Fruit fly (Drosophila melanogaster) whole organism, embryonic: ENCODE measurements around the gene CG9903.

Experiments
- Adf1 ChIP-seq: fragments of 200-800 bp; sonication (Bioruptor generic); IDR thresholded peaks from 2 replicates; pipeline ENCODE4 v1.3.6; 2022; ENCODE audit warnings: missing biosample characterization, missing genetic modification characterization
- CG10267 ChIP-seq: fragments of 200-800 bp; sonication (Bioruptor generic); optimal IDR thresholded peaks from 2 replicates; lab custom pipeline; 2018; ENCODE audit warnings: missing biosample characterization, mild to moderate bottlenecking, missing genetic modification characterization, moderate library complexity
- CG10462 ChIP-seq: fragments of 200-800 bp; sonication (Bioruptor generic); optimal IDR thresholded peaks from 2 replicates; lab custom pipeline; 2016; ENCODE audit warnings: missing biosample characterization, missing genetic modification characterization
- CG12071 ChIP-seq: fragments of 200-800 bp; sonication (Bioruptor generic); optimal IDR thresholded peaks from 3 replicates; lab custom pipeline; 2018; ENCODE audit warnings: missing biosample characterization, mild to moderate bottlenecking, missing genetic modification characterization
- CG13424 ChIP-seq: fragments of 200-800 bp; sonication (Bioruptor generic); optimal IDR thresholded peaks from 2 replicates; lab custom pipeline; 2019; ENCODE audit warnings: missing biosample characterization, mild to moderate bottlenecking, missing genetic modification characterization, moderate library complexity
- CG13624 ChIP-seq: fragments of 200-800 bp; sonication (Bioruptor generic); optimal IDR thresholded peaks from 2 replicates; lab custom pipeline; 2016; ENCODE audit warnings: missing biosample characterization, missing genetic modification characterization
- CG13775 ChIP-seq: fragments of 200-800 bp; sonication (Bioruptor generic); optimal IDR thresholded peaks from 3 replicates; lab custom pipeline; 2017; ENCODE audit warnings: missing biosample characterization, mild to moderate bottlenecking, missing genetic modification characterization
- CG14710 ChIP-seq: fragments of 200-800 bp; sonication (Bioruptor generic); optimal IDR thresholded peaks from 3 replicates; lab custom pipeline; 2019; ENCODE audit warnings: missing biosample characterization, mild to moderate bottlenecking, missing genetic modification characterization, moderate library complexity
- CG15601 ChIP-seq: fragments of 200-800 bp; sonication (Bioruptor generic); optimal IDR thresholded peaks from 3 replicates; lab custom pipeline; 2019; ENCODE audit warnings: missing biosample characterization, mild to moderate bottlenecking, missing genetic modification characterization, moderate library complexity
- CG16863 ChIP-seq: fragments of 200-800 bp; sonication (Bioruptor generic); optimal IDR thresholded peaks from 3 replicates; lab custom pipeline; 2016; ENCODE audit warnings: missing biosample characterization, missing genetic modification characterization
- CG2116 ChIP-seq: fragments of 200-800 bp; sonication (Bioruptor generic); optimal IDR thresholded peaks from 3 replicates; lab custom pipeline; 2018; ENCODE audit warnings: missing biosample characterization, mild to moderate bottlenecking, missing genetic modification characterization
- CG2678 ChIP-seq: fragments of 200-800 bp; sonication (Bioruptor generic); optimal IDR thresholded peaks from 3 replicates; lab custom pipeline; 2019; ENCODE audit warnings: missing biosample characterization, mild to moderate bottlenecking, missing genetic modification characterization, moderate library complexity
- CG31365 ChIP-seq: fragments of 200-800 bp; sonication (Bioruptor generic); optimal IDR thresholded peaks from 2 replicates; lab custom pipeline; 2018; ENCODE audit warnings: missing biosample characterization, mild to moderate bottlenecking, missing genetic modification characterization
- CG3163 ChIP-seq: fragments of 200-800 bp; sonication (Bioruptor generic); optimal IDR thresholded peaks from 3 replicates; lab custom pipeline; 2016; ENCODE audit warnings: missing biosample characterization, missing genetic modification characterization
- CG34422 ChIP-seq: fragments of 200-800 bp; sonication (Bioruptor generic); IDR thresholded peaks from 3 replicates; pipeline ENCODE4 v1.3.6; 2022; ENCODE audit warnings: missing biosample characterization, missing genetic modification characterization
- CG8290 ChIP-seq, 3 experiments: fragments of 200-800 bp; sonication (Bioruptor generic); optimal IDR thresholded peaks; 2 replicates each; lab custom pipeline; 2016 to 2019; ENCODE audit warnings: missing biosample characterization in 3 of 3, missing genetic modification characterization in 3 of 3, mild to moderate bottlenecking in 2 of 3, moderate library complexity in 1 of 3
- CG9609 ChIP-seq: fragments of 200-800 bp; sonication (Bioruptor generic); optimal IDR thresholded peaks from 3 replicates; lab custom pipeline; 2016; ENCODE audit warnings: missing biosample characterization, missing genetic modification characterization
- Chrac-16 ChIP-seq: fragments of 200-800 bp; sonication (Bioruptor generic); optimal IDR thresholded peaks from 3 replicates; lab custom pipeline; 2016; ENCODE audit warnings: missing biosample characterization, missing genetic modification characterization
- D19A ChIP-seq: fragments of 200-800 bp; optimal IDR thresholded peaks from 3 replicates; lab custom pipeline; 2019; ENCODE audit warnings: missing biosample characterization, mild to moderate bottlenecking, missing genetic modification characterization, moderate library complexity
- Dip2 ChIP-seq: fragments of 200-800 bp; sonication (Bioruptor generic); IDR thresholded peaks from 2 replicates; pipeline ENCODE4 v1.3.6; 2022; ENCODE audit warnings: missing biosample characterization, missing genetic modification characterization
- HLH54F ChIP-seq: fragments of 200-800 bp; sonication (Bioruptor generic); optimal IDR thresholded peaks from 3 replicates; lab custom pipeline; 2016; ENCODE audit warnings: missing biosample characterization, missing genetic modification characterization
- Hr78 ChIP-seq, 2 experiments: fragments of 200-800 bp in 1 of 2; fragments of >200 bp in 1 of 2; sonication (Bioruptor generic) in 1 of 2; optimal IDR thresholded peaks; 2 replicates each; lab custom pipeline; 2017 to 2019; ENCODE audit warnings: missing biosample characterization in 2 of 2, missing genetic modification characterization in 2 of 2, mild to moderate bottlenecking in 1 of 2, moderate library complexity in 1 of 2
- Lim3 ChIP-seq: fragments of 200-800 bp; sonication (Bioruptor generic); IDR thresholded peaks from 2 replicates; pipeline ENCODE4 v1.3.6; 2022; ENCODE audit warnings: missing biosample characterization, missing genetic modification characterization
- Mad ChIP-seq: fragments of 200-800 bp; sonication (Bioruptor generic); optimal IDR thresholded peaks from 2 replicates; lab custom pipeline; 2016; ENCODE audit warnings: missing biosample characterization, missing genetic modification characterization
- Myb ChIP-seq: fragments of 200-800 bp; sonication (Bioruptor generic); optimal IDR thresholded peaks from 2 replicates; lab custom pipeline; 2016; ENCODE audit warnings: missing biosample characterization, missing genetic modification characterization
- Scr ChIP-seq: fragments of 200-800 bp; sonication (Bioruptor generic); IDR thresholded peaks from 2 replicates; pipeline ENCODE4 v1.3.6; 2022; ENCODE audit warnings: missing biosample characterization, missing genetic modification characterization; ENCODE audit not compliant: partially characterized antibody
- abd-A ChIP-seq: fragments of 200-800 bp; sonication (Bioruptor generic); optimal IDR thresholded peaks from 3 replicates; lab custom pipeline; 2019; ENCODE audit warnings: missing biosample characterization, mild to moderate bottlenecking, missing genetic modification characterization, moderate library complexity
- br ChIP-seq: fragments of >200 bp; optimal IDR thresholded peaks from 2 replicates; lab custom pipeline; 2017
- chm ChIP-seq: fragments of 200-800 bp; sonication (Bioruptor generic); IDR thresholded peaks from 2 replicates; pipeline ENCODE4 v1.3.6; 2022; ENCODE audit warnings: missing biosample characterization, missing genetic modification characterization
- cwo ChIP-seq: fragments of 200-800 bp; sonication (Bioruptor generic); optimal IDR thresholded peaks from 3 replicates; lab custom pipeline; 2017; ENCODE audit warnings: missing biosample characterization, missing genetic modification characterization, mild to moderate bottlenecking, moderate library complexity, missing genetic modification reagents
- da ChIP-seq: fragments of 200-800 bp; sonication (Bioruptor generic); optimal IDR thresholded peaks from 2 replicates; lab custom pipeline; 2016; ENCODE audit warnings: missing biosample characterization, missing genetic modification characterization
- fd96Cb ChIP-seq: fragments of 200-800 bp; sonication (Bioruptor generic); optimal IDR thresholded peaks from 2 replicates; lab custom pipeline; 2018; ENCODE audit warnings: missing biosample characterization, mild to moderate bottlenecking, missing genetic modification characterization, moderate library complexity
- gfzf ChIP-seq: fragments of 200-800 bp; sonication (Bioruptor generic); optimal IDR thresholded peaks from 2 replicates; lab custom pipeline; 2016; ENCODE audit warnings: missing biosample characterization, mild to moderate bottlenecking, missing genetic modification characterization, moderate library complexity
- gsb-n ChIP-seq: fragments of 200-800 bp; sonication (Bioruptor generic); optimal IDR thresholded peaks from 3 replicates; lab custom pipeline; 2018; ENCODE audit warnings: missing biosample characterization, mild to moderate bottlenecking, missing genetic modification characterization
- h ChIP-seq: fragments of >200 bp; optimal IDR thresholded peaks from 2 replicates; lab custom pipeline; 2017
- jumu ChIP-seq: fragments of 200-800 bp; sonication (Bioruptor generic); optimal IDR thresholded peaks from 3 replicates; lab custom pipeline; 2016; ENCODE audit warnings: missing biosample characterization, missing genetic modification characterization
- lab ChIP-seq: fragments of 200-800 bp; sonication (Bioruptor generic); optimal IDR thresholded peaks from 3 replicates; lab custom pipeline; 2017; ENCODE audit warnings: missing biosample characterization, missing genetic modification characterization, mild to moderate bottlenecking, moderate library complexity, missing genetic modification reagents
- lilli ChIP-seq: fragments of 200-800 bp; sonication (Bioruptor generic); optimal IDR thresholded peaks from 3 replicates; lab custom pipeline; 2016; ENCODE audit warnings: missing biosample characterization, missing genetic modification characterization
- mld ChIP-seq: fragments of 200-800 bp; sonication (Bioruptor generic); IDR thresholded peaks from 3 replicates; pipeline ENCODE4 v1.3.6; 2022; ENCODE audit warnings: missing biosample characterization, missing genetic modification characterization; ENCODE audit not compliant: partially characterized antibody
- org-1 ChIP-seq: fragments of 200-800 bp; sonication (Bioruptor generic); optimal IDR thresholded peaks from 2 replicates; lab custom pipeline; 2017; ENCODE audit warnings: missing biosample characterization, missing genetic modification characterization
- ro ChIP-seq: fragments of 200-800 bp; sonication (Bioruptor generic); IDR thresholded peaks from 2 replicates; pipeline ENCODE4 v1.3.6; 2022; ENCODE audit warnings: missing biosample characterization, missing genetic modification characterization
- schlank ChIP-seq: fragments of 200-800 bp; sonication (Bioruptor generic); optimal IDR thresholded peaks from 2 replicates; lab custom pipeline; 2018; ENCODE audit warnings: missing biosample characterization, mild to moderate bottlenecking, missing genetic modification characterization
- shn ChIP-seq: fragments of 200-800 bp; sonication (Bioruptor generic); optimal IDR thresholded peaks from 3 replicates; lab custom pipeline; 2016; ENCODE audit warnings: missing biosample characterization, missing genetic modification characterization
- sna ChIP-seq: fragments of 200-800 bp; sonication (Bioruptor generic); IDR thresholded peaks from 2 replicates; pipeline ENCODE4 v1.3.6; 2022; ENCODE audit warnings: missing biosample characterization, missing genetic modification characterization; ENCODE audit not compliant: partially characterized antibody
- so ChIP-seq: fragments of 200-800 bp; sonication (Bioruptor generic); IDR thresholded peaks from 3 replicates; pipeline ENCODE4 v1.3.6; 2022; ENCODE audit warnings: missing biosample characterization, missing genetic modification characterization
- tio ChIP-seq: fragments of 200-800 bp; sonication (Bioruptor generic); optimal IDR thresholded peaks from 2 replicates; lab custom pipeline; 2017; ENCODE audit warnings: missing biosample characterization, missing genetic modification characterization, inconsistent platforms
- trem ChIP-seq: fragments of 200-800 bp; optimal IDR thresholded peaks from 3 replicates; lab custom pipeline; 2019; ENCODE audit warnings: missing biosample characterization, mild to moderate bottlenecking, missing genetic modification characterization, moderate library complexity
- unpg ChIP-seq: fragments of 200-800 bp; sonication (Bioruptor generic); optimal IDR thresholded peaks from 3 replicates; lab custom pipeline; 2018; ENCODE audit warnings: missing biosample characterization, mild to moderate bottlenecking, missing genetic modification characterization, moderate library complexity
- usp ChIP-seq: fragments of >200 bp; optimal IDR thresholded peaks from 2 replicates; lab custom pipeline; 2017; ENCODE audit warnings: missing biosample characterization, missing genetic modification characterization
- wek ChIP-seq: fragments of 200-800 bp; sonication (Bioruptor generic); optimal IDR thresholded peaks from 3 replicates; lab custom pipeline; 2018; ENCODE audit warnings: missing biosample characterization, mild to moderate bottlenecking, missing genetic modification characterization, moderate library complexity
- zfh2 ChIP-seq: fragments of 200-800 bp; sonication (Bioruptor generic); optimal IDR thresholded peaks from 2 replicates; lab custom pipeline; 2016; ENCODE audit warnings: missing biosample characterization, missing genetic modification characterization

Gene CG9903

dm6 chrX:16547390-16547789 is 6.7 kb upstream of the CG9903 start, which contains the start of gene CG9902 (continued):
- TF ChIP-seq CG16863 (GFP tag; lab: Kevin White, UChicago) (no peak), Adf1 (GFP tag; lab: Robert Waterston, UW) (no peak; the same call in 1 of the 2 replicates), lilli (GFP tag; lab: Kevin White, UChicago) (no peak), abd-A (no peak), CG13424 (no peak), CG8290 (GFP tag; optimal IDR thresholded peaks at IDR 0.05; lab: Kevin White, UChicago) (peak; percentile 47), CG8290 (tag; optimal IDR thresholded peaks at IDR 0.05; lab: Kevin White, UChicago) (peak in 1 of 2 experiments; percentile 80), shn (GFP tag; lab: Kevin White, UChicago) (no peak), ro (GFP tag; lab: Robert Waterston, UW) (no peak), CG13775 (GFP tag; lab: Kevin White, UChicago) (no peak), CG14710 (tag; lab: Kevin White, UChicago) (peak; percentile 75), so (GFP tag; lab: Robert Waterston, UW) (no peak), CG15601 (tag; lab: Kevin White, UChicago) (peak; percentile 44), CG12071 (GFP tag; lab: Kevin White, UChicago) (no peak), br (lab: Kevin White, UChicago) (no peak), lab (no peak), wek (no peak), schlank (tag; lab: Kevin White, UChicago) (no peak), HLH54F (GFP tag; lab: Kevin White, UChicago) (no peak), tio (GFP tag; lab: Kevin White, UChicago) (no peak), Chrac-16 (GFP tag; lab: Kevin White, UChicago) (no peak), CG13624 (GFP tag; lab: Kevin White, UChicago) (peak; percentile 24), CG10462 (GFP tag; lab: Kevin White, UChicago) (no peak), D19A (tag; lab: Kevin White, UChicago) (peak; percentile 38), Scr (GFP tag; lab: Robert Waterston, UW) (peak; percentile 71), trem (tag; lab: Kevin White, UChicago) (peak; percentile 75), da (GFP tag; lab: Kevin White, UChicago) (no peak), org-1 (GFP tag; lab: Kevin White, UChicago) (no peak), Lim3 (GFP tag; lab: Robert Waterston, UW) (no peak), sna (GFP tag; lab: Robert Waterston, UW) (peak; percentile 58; the same call in 1 of the 2 replicates), zfh2 (GFP tag; lab: Kevin White, UChicago) (no peak), CG31365 (tag; lab: Kevin White, UChicago) (peak; percentile 54), jumu (GFP tag; lab: Kevin White, UChicago) (peak; percentile 8), CG10267 (tag; lab: Kevin White, UChicago) (peak; percentile 55), unpg (GFP tag; lab: Kevin White, UChicago) (no peak), CG3163 (GFP tag; lab: Kevin White, UChicago) (peak; percentile 25), cwo (no peak), CG2678 (tag; lab: Kevin White, UChicago) (no peak), usp (GFP tag; lab: Kevin White, UChicago) (no peak), Hr78 (GFP tag; optimal IDR thresholded peaks at IDR 0.05; lab: Kevin White, UChicago) (no peak), CG2116 (GFP tag; lab: Kevin White, UChicago) (peak; percentile 98), fd96Cb (no peak), CG34422 (peak; percentile 51; the same call in 1 of the 3 replicates), Mad (GFP tag; lab: Kevin White, UChicago) (peak; percentile 13), Dip2 (no peak), Myb (peak; percentile 94), mld (GFP tag; lab: Robert Waterston, UW) (peak; percentile 59; the same call in 1 of the 3 replicates), gfzf (peak; percentile 65), gsb-n (tag; lab: Kevin White, UChicago) (peak; percentile 7), CG9609 (GFP tag; lab: Kevin White, UChicago) (peak; percentile 18), chm (GFP tag; lab: Robert Waterston, UW) (no peak), h (lab: Kevin White, UChicago) (no peak)
